Worm (Caenorhabditis elegans) whole organism, L3 larva: Measurements from ENCODE around the gene vit-2.

Source experiments
- ZK546.5 ChIP-seq: sonication (generic microtip); optimal IDR thresholded peaks from 2 replicates; lab custom pipeline; 2017; ENCODE audit warnings: missing biosample characterization, missing genetic modification characterization
- ama-1 ChIP-seq: fragments of 150-350 bp; optimal IDR thresholded peaks from 2 replicates; lab custom pipeline; 2018
- ceh-16 ChIP-seq: sonication (generic microtip); optimal IDR thresholded peaks from 2 replicates; lab custom pipeline; 2017; ENCODE audit warnings: missing biosample characterization, missing genetic modification characterization
- ceh-82 ChIP-seq: fragments of 150-350 bp; optimal IDR thresholded peaks from 2 replicates; lab custom pipeline; 2014; ENCODE audit warnings: missing biosample characterization, missing genetic modification characterization
- ceh-9 ChIP-seq: sonication (generic microtip); optimal IDR thresholded peaks from 2 replicates; lab custom pipeline; 2018; ENCODE audit warnings: missing biosample characterization, missing genetic modification characterization
- daf-12 ChIP-seq: fragments of 150-350 bp; optimal IDR thresholded peaks from 2 replicates; lab custom pipeline; 2014; ENCODE audit warnings: missing biosample characterization, missing genetic modification reagents, missing genetic modification characterization
- egl-27 ChIP-seq: sonication (generic microtip); optimal IDR thresholded peaks from 4 replicates; lab custom pipeline; 2017; ENCODE audit warnings: missing biosample characterization, missing genetic modification reagents, missing genetic modification characterization
- egl-5 ChIP-seq: fragments of 150-350 bp; optimal IDR thresholded peaks from 2 replicates; lab custom pipeline; 2017; ENCODE audit warnings: missing biosample characterization, missing genetic modification reagents, missing genetic modification characterization, inconsistent platforms
- elt-2 ChIP-seq: sonication (generic microtip); optimal IDR thresholded peaks from 2 replicates; lab custom pipeline; 2016; ENCODE audit warnings: missing genetic modification reagents, mild to moderate bottlenecking, missing genetic modification characterization, missing compliant biosample characterization
- elt-3 ChIP-seq, 3 experiments: fragments of 150-350 bp in 1 of 3; sonication (generic microtip) in 2 of 3; optimal IDR thresholded peaks; 2 replicates in 2 of 3; 4 replicates in 1 of 3; lab custom pipeline; 2014 to 2017; ENCODE audit warnings: missing biosample characterization in 3 of 3, missing genetic modification characterization in 3 of 3
- fkh-10 ChIP-seq: sonication (generic microtip); optimal IDR thresholded peaks from 2 replicates; lab custom pipeline; 2017; ENCODE audit warnings: missing biosample characterization, missing genetic modification reagents, missing genetic modification characterization
- fkh-2 ChIP-seq: fragments of 150-350 bp; optimal IDR thresholded peaks from 2 replicates; lab custom pipeline; 2014; ENCODE audit warnings: missing biosample characterization, missing genetic modification reagents, missing genetic modification characterization
- fos-1 ChIP-seq: fragments of 150-350 bp; optimal IDR thresholded peaks from 2 replicates; lab custom pipeline; 2014; ENCODE audit warnings: missing biosample characterization, missing genetic modification characterization
- hmg-11 ChIP-seq: sonication (generic microtip); optimal IDR thresholded peaks from 2 replicates; lab custom pipeline; 2016; ENCODE audit warnings: missing genetic modification characterization, missing compliant biosample characterization
- lin-15B ChIP-seq: fragments of 150-350 bp; optimal IDR thresholded peaks from 2 replicates; lab custom pipeline; 2014; ENCODE audit warnings: missing biosample characterization, missing genetic modification characterization
- lin-39 ChIP-seq: fragments of 150-350 bp; optimal IDR thresholded peaks from 2 replicates; lab custom pipeline; 2018; ENCODE audit warnings: missing biosample characterization, missing genetic modification reagents, missing genetic modification characterization
- lsy-12 ChIP-seq: sonication (generic microtip); optimal IDR thresholded peaks from 2 replicates; lab custom pipeline; 2016; ENCODE audit warnings: mild to moderate bottlenecking, missing genetic modification characterization, missing compliant biosample characterization
- mml-1 ChIP-seq: fragments of 150-350 bp; sonication (generic microtip); optimal IDR thresholded peaks from 3 replicates; lab custom pipeline; 2014; ENCODE audit warnings: missing biosample characterization, missing genetic modification characterization
- nfya-1 ChIP-seq: sonication (generic microtip); optimal IDR thresholded peaks from 2 replicates; lab custom pipeline; 2017; ENCODE audit warnings: missing genetic modification characterization, mild to moderate bottlenecking, missing compliant biosample characterization, antibody characterized with exemption, moderate library complexity; ENCODE audit not compliant: insufficient read depth
- nhr-12 ChIP-seq: fragments of 150-350 bp; optimal IDR thresholded peaks from 2 replicates; lab custom pipeline; 2014; ENCODE audit warnings: missing biosample characterization, missing genetic modification characterization
- nhr-23 ChIP-seq: fragments of 150-350 bp; optimal IDR thresholded peaks from 2 replicates; lab custom pipeline; 2014; ENCODE audit warnings: missing biosample characterization, missing genetic modification reagents, missing genetic modification characterization
- nhr-237 ChIP-seq: fragments of 150-350 bp; optimal IDR thresholded peaks from 2 replicates; lab custom pipeline; 2014; ENCODE audit warnings: missing biosample characterization, missing genetic modification characterization
- nhr-25 ChIP-seq: sonication (generic microtip); optimal IDR thresholded peaks from 2 replicates; lab custom pipeline; 2017; ENCODE audit warnings: missing biosample characterization, missing genetic modification characterization
- nhr-67 ChIP-seq: fragments of 150-350 bp; optimal IDR thresholded peaks from 2 replicates; lab custom pipeline; 2014; ENCODE audit warnings: missing biosample characterization, missing genetic modification characterization
- nhr-77 ChIP-seq: fragments of 150-350 bp; optimal IDR thresholded peaks from 2 replicates; lab custom pipeline; 2014; ENCODE audit warnings: missing biosample characterization, missing genetic modification characterization
- pha-4 ChIP-seq: fragments of 150-350 bp; optimal IDR thresholded peaks from 2 replicates; lab custom pipeline; 2014; ENCODE audit warnings: missing biosample characterization, missing genetic modification reagents, missing genetic modification characterization
- pqm-1 ChIP-seq: fragments of 150-350 bp; optimal IDR thresholded peaks from 2 replicates; lab custom pipeline; 2017; ENCODE audit warnings: missing biosample characterization, missing genetic modification characterization, inconsistent platforms
- sea-2 ChIP-seq: fragments of 150-350 bp; sonication (generic microtip); optimal IDR thresholded peaks from 4 replicates; lab custom pipeline; 2014; ENCODE audit warnings: missing biosample characterization, missing genetic modification reagents, missing genetic modification characterization
- tbx-2 ChIP-seq: sonication (generic microtip); optimal IDR thresholded peaks from 2 replicates; lab custom pipeline; 2016; ENCODE audit warnings: mild to moderate bottlenecking, missing genetic modification characterization, missing compliant biosample characterization
- unc-39 ChIP-seq: sonication (generic microtip); optimal IDR thresholded peaks from 4 replicates; lab custom pipeline; 2017; ENCODE audit warnings: missing biosample characterization, missing genetic modification characterization
- unc-62 ChIP-seq: fragments of 150-350 bp; sonication (generic microtip); optimal IDR thresholded peaks from 4 replicates; lab custom pipeline; 2014; ENCODE audit warnings: missing biosample characterization, missing genetic modification reagents, missing genetic modification characterization
- ztf-11 ChIP-seq: fragments of 150-350 bp; optimal IDR thresholded peaks from 2 replicates; lab custom pipeline; 2014; ENCODE audit warnings: missing biosample characterization, missing genetic modification characterization

Gene vit-2

DNA sequence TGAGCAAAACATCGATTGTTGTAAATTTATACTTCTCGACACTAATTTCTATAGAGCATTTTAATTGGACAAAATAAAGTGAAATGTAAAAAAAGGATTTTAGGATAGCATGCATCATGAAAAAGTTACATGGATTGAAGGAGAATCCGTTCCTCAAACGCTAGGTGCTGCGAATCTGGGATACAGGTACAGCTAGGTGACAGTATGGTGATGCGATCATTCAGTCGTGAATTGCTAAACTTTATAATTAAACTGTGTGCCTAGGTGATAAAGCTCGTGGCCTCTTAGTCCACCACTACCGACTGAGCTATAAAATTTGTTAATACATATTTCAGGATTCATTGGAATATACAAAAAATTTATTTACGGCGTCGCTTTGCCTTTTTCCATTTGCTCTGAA is 34.3 kb upstream of the vit-2 start:
- TF ChIP-seq ama-1, result peak; percentile 41
- TF ChIP-seq hmg-11, result no peak

DNA sequence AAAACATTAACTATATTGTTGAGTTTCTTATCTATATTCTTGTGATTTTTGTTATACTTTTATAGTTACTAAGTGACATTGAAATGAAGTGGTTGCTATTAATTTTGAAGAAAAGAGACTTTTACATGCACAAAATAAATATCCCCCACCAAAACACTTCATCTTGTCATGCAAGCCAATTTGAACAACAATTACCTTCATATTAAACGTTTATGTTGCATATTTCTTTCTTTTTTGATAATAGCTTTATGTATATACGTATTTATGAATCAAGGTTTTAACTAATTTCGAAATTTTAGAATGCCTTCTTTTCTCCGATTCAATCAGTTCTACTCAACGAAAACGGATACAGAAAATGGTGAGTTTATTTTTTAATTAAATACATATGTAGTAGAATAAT is 33.0 kb upstream of the vit-2 start, which contains the start of gene clc-7:
Gene clc-7 (plus strand): TSS at position 301 of the 400 bp plus-strand sequence.
- TF ChIP-seq ceh-82, result no peak
- no peak for TF ChIP-seq nfya-1 (tag; lab: Kevin White, UChicago)
- no peak for TF ChIP-seq ceh-9
- no peak for TF ChIP-seq nhr-237 (tag; lab: Kevin White, UChicago)

DNA sequence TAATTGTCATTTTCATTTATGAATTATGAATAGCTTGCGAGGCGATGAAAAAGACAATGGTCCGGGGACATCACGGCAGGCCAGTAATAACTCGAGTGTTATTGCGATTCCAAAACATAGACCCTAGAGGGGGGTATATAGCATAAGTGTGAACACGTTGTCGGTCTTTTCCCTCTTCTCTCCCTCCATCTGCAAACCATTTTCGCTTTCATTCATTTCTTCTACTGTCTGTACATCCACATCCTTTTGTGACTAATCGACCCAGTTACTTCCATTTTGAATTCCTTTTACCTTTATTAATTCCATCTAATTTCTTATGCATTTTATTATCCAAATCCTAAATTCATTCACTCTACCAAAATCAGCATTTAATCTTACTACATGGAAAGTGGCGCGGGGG is 29.8 kb upstream of the vit-2 start:
- no peak for TF ChIP-seq unc-39
- TF ChIP-seq nhr-237 (tag; lab: Kevin White, UChicago), result no peak
- no peak for TF ChIP-seq mml-1
- TF ChIP-seq hmg-11, result no peak
- TF ChIP-seq egl-5 (tag; lab: Kevin White, UChicago), result no peak
- no peak for TF ChIP-seq elt-3 (tag; optimal IDR thresholded peaks at IDR 0.05; lab: Kevin White, UChicago)
- TF ChIP-seq nhr-12, result no peak
- TF ChIP-seq fkh-2 (tag; lab: Kevin White, UChicago), result no peak
- TF ChIP-seq nhr-25 (tag; lab: Kevin White, UChicago), result no peak
- no peak for TF ChIP-seq unc-62
- no peak for TF ChIP-seq nhr-23
- no peak for TF ChIP-seq daf-12 (tag; lab: Kevin White, UChicago)
- TF ChIP-seq ceh-82, result no peak
- TF ChIP-seq lin-15B, result no peak
- TF ChIP-seq ZK546.5, result no peak
- TF ChIP-seq nhr-67 (tag; lab: Kevin White, UChicago), result no peak
- no peak for TF ChIP-seq sea-2 (GFP tag; lab: Kevin White, UChicago)
- no peak for TF ChIP-seq ceh-16 (tag; lab: Kevin White, UChicago)
- no peak for TF ChIP-seq egl-27
- TF ChIP-seq, all 47 proteins: peak for 0

DNA sequence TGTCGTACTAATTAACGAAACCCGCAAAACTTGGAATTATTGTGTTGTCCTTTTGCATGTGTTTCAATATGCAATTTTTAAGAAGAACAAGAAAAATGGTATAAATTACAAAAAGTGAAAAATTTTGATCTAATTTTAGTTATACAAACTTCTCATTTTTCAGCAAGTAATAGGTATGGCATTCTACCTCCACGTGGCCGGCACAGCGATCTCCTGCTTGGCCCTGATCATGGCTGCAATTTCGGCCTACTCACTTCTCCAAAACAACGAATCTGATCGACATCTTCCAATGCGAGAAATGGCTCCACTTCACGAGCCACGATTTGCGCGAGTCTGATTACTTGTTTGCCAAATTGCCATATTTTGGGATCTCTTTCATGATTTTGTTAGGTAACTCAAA is 26.9 kb upstream of the vit-2 start:
- TF ChIP-seq elt-3 (tag; optimal IDR thresholded peaks at IDR 0.05; lab: Kevin White, UChicago) (no peak), elt-2 (tag; lab: Kevin White, UChicago) (no peak), nhr-237 (tag; lab: Kevin White, UChicago) (no peak)

DNA sequence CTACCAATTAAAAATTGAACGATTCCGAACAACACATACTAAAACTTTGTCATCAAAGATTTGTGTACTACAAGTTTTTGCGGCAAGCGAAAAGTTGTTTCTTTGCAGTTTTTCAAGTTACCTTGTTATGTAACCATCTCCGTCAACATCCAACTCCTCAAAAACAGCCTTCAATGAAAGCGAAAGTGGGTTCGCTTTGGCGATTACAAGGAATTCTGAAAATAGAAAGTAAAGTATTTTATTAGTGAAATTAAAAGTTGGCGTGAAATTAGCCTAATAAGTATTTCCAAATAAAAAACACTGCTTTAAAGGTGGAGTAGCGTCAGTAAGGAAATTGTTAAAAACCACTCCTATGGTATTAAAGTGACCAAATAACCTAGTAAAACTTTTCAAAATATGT is 25.3 kb upstream of the vit-2 start:
- TF ChIP-seq nhr-25 (tag; lab: Kevin White, UChicago) (peak; percentile 58), fkh-10 (GFP tag; lab: Kevin White, UChicago) (no peak)

DNA sequence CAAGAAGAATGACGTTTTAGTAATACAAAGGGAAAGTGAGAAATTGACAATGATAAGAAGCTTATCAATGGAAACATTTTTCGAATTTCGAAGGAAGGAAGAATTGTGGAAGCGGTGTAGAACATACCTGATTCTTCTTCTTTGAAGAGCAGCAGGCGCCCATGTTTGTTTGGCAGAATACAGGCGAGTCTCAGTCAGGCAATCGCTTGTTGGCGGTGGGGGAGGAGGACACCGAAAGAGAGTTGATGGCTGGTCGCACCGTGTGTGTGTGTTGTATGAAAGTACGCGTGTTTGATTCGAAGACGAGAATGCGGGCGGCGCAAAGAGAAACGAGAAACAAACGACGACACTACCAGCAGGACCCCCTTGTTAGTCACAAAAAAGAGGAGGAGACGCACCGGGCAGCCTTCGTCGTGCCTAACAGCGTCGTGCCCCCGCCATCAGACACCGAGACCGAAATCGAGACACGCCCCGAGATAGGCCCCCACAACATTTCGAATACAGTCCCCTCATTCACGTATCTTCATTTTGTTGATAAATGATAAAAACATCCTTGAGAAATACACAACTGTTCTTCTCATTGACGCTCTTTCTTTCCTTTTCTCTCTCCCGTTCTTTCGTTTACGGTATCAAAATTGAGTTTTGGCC is 23.0 kb upstream of the vit-2 start, which contains the start of gene cal-5:
Gene cal-5 (minus strand): TSS at position 266 of the 648 bp plus-strand sequence.
- TF ChIP-seq nhr-23, result peak; percentile 59
- TF ChIP-seq elt-2 (tag; lab: Kevin White, UChicago), result peak; percentile 89
- TF ChIP-seq pha-4 (tag; lab: Kevin White, UChicago), result peak; percentile 25
- TF ChIP-seq nhr-25 (tag; lab: Kevin White, UChicago), result peak; percentile 68
- TF ChIP-seq pqm-1 (tag; lab: Kevin White, UChicago), result peak; percentile 64
- no peak for TF ChIP-seq nhr-77 (tag; lab: Kevin White, UChicago)
- TF ChIP-seq ceh-16 (tag; lab: Kevin White, UChicago), result no peak
- TF ChIP-seq hmg-11, result peak; percentile 21
- TF ChIP-seq lin-39 (tag; lab: Kevin White, UChicago), result no peak
- peak; percentile 21 for TF ChIP-seq lsy-12 (tag; lab: Kevin White, UChicago)
- peak; percentile 58 for TF ChIP-seq ama-1
- no peak for TF ChIP-seq nfya-1 (tag; lab: Kevin White, UChicago)
- TF ChIP-seq tbx-2, result peak; percentile 12

DNA sequence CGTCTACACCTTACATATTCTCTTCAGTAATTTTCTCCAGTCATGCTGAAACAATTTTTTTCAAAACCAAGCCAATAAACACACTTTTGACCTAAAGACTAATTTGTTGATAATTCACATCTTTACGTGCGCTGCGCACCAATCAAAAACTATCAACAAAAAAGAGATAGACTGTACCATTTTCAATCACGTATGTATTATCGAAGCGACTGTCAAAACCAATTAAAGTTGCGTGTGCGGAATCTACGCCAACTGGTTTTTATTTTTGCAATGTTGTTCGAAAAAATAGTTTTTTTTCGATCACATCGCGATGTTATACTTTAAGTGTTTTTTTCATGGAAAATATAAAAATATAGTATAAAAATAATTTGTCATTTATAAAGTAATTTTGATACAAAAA is 21.5 kb upstream of the vit-2 start:
- no peak for TF ChIP-seq fos-1 (tag; lab: Kevin White, UChicago)
- TF ChIP-seq ama-1, result no peak
- TF ChIP-seq nhr-25 (tag; lab: Kevin White, UChicago), result peak; percentile 32
- no peak for TF ChIP-seq lin-15B
- no peak for TF ChIP-seq lsy-12 (tag; lab: Kevin White, UChicago)
- TF ChIP-seq nfya-1 (tag; lab: Kevin White, UChicago), result peak; percentile 31
- no peak for TF ChIP-seq ztf-11
